Worm (Caenorhabditis elegans): Measurements from ENCODE around the gene cyp-33C5.

- TF ChIP-seq snpc-4 (tag; optimal IDR thresholded peaks at IDR 0.05) (no peak), nfya-1 (tag; optimal IDR thresholded peaks at IDR 0.05; ENCODE audit: insufficient read depth) (no peak)
Observed at ce11 chrV:2221764-2222163, 23.0 kb upstream of the cyp-33C5 start, which contains the start of gene nhr-128.
